Fruit fly (Drosophila melanogaster) Kc167 (cell line): ENCODE data around the gene CG32984.

Experiments used
- Myc ChIP-seq: fragments of >200 bp; optimal IDR thresholded peaks from 2 replicates; lab custom pipeline; 2017; ENCODE audit warnings: missing external identifiers
- Sin3A ChIP-seq: fragments of >200 bp; optimal IDR thresholded peaks from 2 replicates; lab custom pipeline; 2018; ENCODE audit warnings: missing external identifiers
- h ChIP-seq: fragments of >200 bp; optimal IDR thresholded peaks from 3 replicates; lab custom pipeline; 2018; ENCODE audit warnings: missing external identifiers
- insv ChIP-seq: fragments of >200 bp; optimal IDR thresholded peaks from 3 replicates; lab custom pipeline; 2018; ENCODE audit warnings: missing external identifiers
- psq ChIP-seq: fragments of >200 bp; optimal IDR thresholded peaks from 2 replicates; lab custom pipeline; 2017; ENCODE audit warnings: missing external identifiers
- ttk ChIP-seq: sonication (Bioruptor generic); optimal IDR thresholded peaks from 2 replicates; lab custom pipeline; 2017; ENCODE audit warnings: missing external identifiers

dm6 chr2L:8920294-8920693 lies 44.5 kb upstream of the CG32984 start:
- TF ChIP-seq Sin3A (lab: Kevin White, UChicago), result no peak
- TF ChIP-seq Myc (lab: Kevin White, UChicago), result no peak
- TF ChIP-seq ttk (lab: Kevin White, UChicago), result no peak
- no peak for TF ChIP-seq psq
- no peak for TF ChIP-seq h (lab: Kevin White, UChicago)
- TF ChIP-seq insv, result no peak
